Fruit fly (Drosophila melanogaster) whole organism, embryonic: ENCODE data around the gene AOX1.

Experiments used
- Awh ChIP-seq: fragments of 200-800 bp; sonication (Bioruptor generic); IDR thresholded peaks from 2 replicates; pipeline ENCODE4, ENCODE4 v1.3.6; 2022; ENCODE audit warnings: missing biosample characterization, missing genetic modification characterization
- B-H1 ChIP-seq: fragments of 200-800 bp; sonication (Bioruptor generic); IDR thresholded peaks from 3 replicates; pipeline ENCODE4 v1.3.6; 2022; ENCODE audit warnings: missing biosample characterization, missing genetic modification characterization
- Bgb ChIP-seq: fragments of 200-800 bp; sonication (Bioruptor generic); IDR thresholded peaks from 2 replicates; pipeline ENCODE4 v1.3.6; 2022; ENCODE audit warnings: missing biosample characterization, missing genetic modification characterization; ENCODE audit not compliant: partially characterized antibody
- BtbVII ChIP-seq: fragments of 200-800 bp; sonication (Bioruptor generic); optimal IDR thresholded peaks from 3 replicates; lab custom pipeline; 2017; ENCODE audit warnings: missing biosample characterization, mild to moderate bottlenecking, missing genetic modification characterization
- C15 ChIP-seq: fragments of 200-800 bp; sonication (Bioruptor generic); IDR thresholded peaks from 3 replicates; pipeline ENCODE4 v1.3.6; 2022; ENCODE audit warnings: missing biosample characterization, missing genetic modification characterization
- CG10543 ChIP-seq: fragments of 200-800 bp; sonication (Bioruptor generic); optimal IDR thresholded peaks from 3 replicates; lab custom pipeline; 2017; ENCODE audit warnings: missing biosample characterization, mild to moderate bottlenecking, missing genetic modification characterization, moderate library complexity
- CG11723 ChIP-seq: fragments of 200-800 bp; sonication (Bioruptor generic); optimal IDR thresholded peaks from 2 replicates; lab custom pipeline; 2017; ENCODE audit warnings: missing biosample characterization, mild to moderate bottlenecking, missing genetic modification characterization
- CG12155 ChIP-seq: fragments of 200-800 bp; sonication (Bioruptor generic); optimal IDR thresholded peaks from 3 replicates; lab custom pipeline; 2016; ENCODE audit warnings: missing biosample characterization, missing genetic modification characterization
- CG12299 ChIP-seq: fragments of 200-800 bp; sonication (Bioruptor generic); optimal IDR thresholded peaks from 2 replicates; lab custom pipeline; 2018; ENCODE audit warnings: missing biosample characterization, mild to moderate bottlenecking, missing genetic modification characterization
- CG1233 ChIP-seq: fragments of 200-800 bp; sonication (Bioruptor generic); optimal IDR thresholded peaks from 4 replicates; lab custom pipeline; 2018; ENCODE audit warnings: missing biosample characterization, mild to moderate bottlenecking, missing genetic modification characterization
- CG16815 ChIP-seq: fragments of 200-800 bp; sonication (Bioruptor generic); optimal IDR thresholded peaks from 3 replicates; lab custom pipeline; 2017; ENCODE audit warnings: missing biosample characterization, mild to moderate bottlenecking, missing genetic modification characterization
- CG17361 ChIP-seq: fragments of 200-800 bp; sonication (Bioruptor generic); IDR thresholded peaks from 3 replicates; pipeline ENCODE4 v1.3.6; 2022; ENCODE audit warnings: missing biosample characterization, missing genetic modification characterization
- CG1832 ChIP-seq: fragments of 200-800 bp; sonication (Bioruptor generic); optimal IDR thresholded peaks from 2 replicates; lab custom pipeline; 2017; ENCODE audit warnings: missing biosample characterization, mild to moderate bottlenecking, missing genetic modification characterization, inconsistent platforms
- CG31388 ChIP-seq: fragments of 200-800 bp; sonication (Bioruptor generic); optimal IDR thresholded peaks from 2 replicates; lab custom pipeline; 2016; ENCODE audit warnings: missing biosample characterization, missing genetic modification characterization
- CG3163 ChIP-seq: fragments of 200-800 bp; sonication (Bioruptor generic); optimal IDR thresholded peaks from 3 replicates; lab custom pipeline; 2016; ENCODE audit warnings: missing biosample characterization, missing genetic modification characterization
- CG3281 ChIP-seq: fragments of 200-800 bp; sonication (Bioruptor generic); optimal IDR thresholded peaks from 3 replicates; lab custom pipeline; 2017; ENCODE audit warnings: missing biosample characterization, mild to moderate bottlenecking, missing genetic modification characterization
- CG6175 ChIP-seq: fragments of 200-800 bp; sonication (Bioruptor generic); IDR thresholded peaks from 3 replicates; pipeline ENCODE4 v1.3.6; 2022; ENCODE audit warnings: missing biosample characterization, missing genetic modification characterization
- CG7372 ChIP-seq: fragments of 200-800 bp; sonication (Bioruptor generic); IDR thresholded peaks from 2 replicates; pipeline ENCODE4 v1.3.6; 2022; ENCODE audit warnings: missing biosample characterization, missing genetic modification characterization
- CG7987 ChIP-seq: fragments of 200-800 bp; sonication (Bioruptor generic); optimal IDR thresholded peaks from 2 replicates; lab custom pipeline; 2018; ENCODE audit warnings: missing biosample characterization, mild to moderate bottlenecking, missing genetic modification characterization, moderate library complexity
- CG8765 ChIP-seq: fragments of 200-800 bp; sonication (Bioruptor generic); IDR thresholded peaks from 2 replicates; pipeline ENCODE4 v1.3.6; 2022; ENCODE audit warnings: missing biosample characterization, missing genetic modification characterization
- CG9609 ChIP-seq: fragments of 200-800 bp; sonication (Bioruptor generic); optimal IDR thresholded peaks from 3 replicates; lab custom pipeline; 2016; ENCODE audit warnings: missing biosample characterization, missing genetic modification characterization
- Doc2 ChIP-seq: fragments of 200-800 bp; sonication (Bioruptor generic); IDR thresholded peaks from 2 replicates; pipeline ENCODE4 v1.3.6; 2022; ENCODE audit warnings: missing biosample characterization, missing genetic modification characterization
- Eip74EF ChIP-seq, 2 experiments: fragments of 200-800 bp in 1 of 2; fragments of >200 bp in 1 of 2; sonication (Bioruptor generic) in 1 of 2; optimal IDR thresholded peaks; 2 replicates each; lab custom pipeline; 2017 to 2019; ENCODE audit warnings: missing biosample characterization in 2 of 2, missing genetic modification characterization in 2 of 2, mild to moderate bottlenecking in 1 of 2, moderate library complexity in 1 of 2
- Gsc ChIP-seq: fragments of 200-800 bp; sonication (Bioruptor generic); IDR thresholded peaks from 2 replicates; pipeline ENCODE4 v1.3.6; 2022; ENCODE audit warnings: missing biosample characterization, missing genetic modification characterization
- H2.0 ChIP-seq: fragments of 200-800 bp; sonication (Bioruptor generic); IDR thresholded peaks from 2 replicates; pipeline ENCODE4 v1.3.6; 2022; ENCODE audit warnings: missing biosample characterization, missing genetic modification characterization
- Kr ChIP-seq: fragments of 200-800 bp; sonication (Bioruptor generic); optimal IDR thresholded peaks from 2 replicates; lab custom pipeline; 2017; ENCODE audit warnings: missing biosample characterization, mild to moderate bottlenecking, missing genetic modification characterization
- Meics ChIP-seq: fragments of 200-800 bp; sonication (Bioruptor generic); optimal IDR thresholded peaks from 2 replicates; lab custom pipeline; 2017; ENCODE audit warnings: missing biosample characterization, mild to moderate bottlenecking, missing genetic modification characterization
- Usf ChIP-seq: fragments of 200-800 bp; sonication (Bioruptor generic); optimal IDR thresholded peaks from 2 replicates; lab custom pipeline; 2017; ENCODE audit warnings: missing genotype, missing biosample characterization, missing genetic modification characterization
- ato ChIP-seq: fragments of 200-800 bp; sonication (Bioruptor generic); IDR thresholded peaks from 2 replicates; pipeline ENCODE4 v1.3.6; 2022; ENCODE audit warnings: missing biosample characterization, missing genetic modification characterization; ENCODE audit not compliant: partially characterized antibody
- az2 ChIP-seq: fragments of 200-800 bp; sonication (Bioruptor generic); optimal IDR thresholded peaks from 3 replicates; lab custom pipeline; 2016; ENCODE audit warnings: missing biosample characterization, missing genetic modification characterization
- bcd ChIP-seq: fragments of 200-800 bp; sonication (Bioruptor generic); optimal IDR thresholded peaks from 2 replicates; lab custom pipeline; 2017; ENCODE audit warnings: missing biosample characterization, mild to moderate bottlenecking, missing genetic modification characterization
- bowl ChIP-seq: fragments of 200-800 bp; sonication (Bioruptor generic); IDR thresholded peaks from 2 replicates; pipeline ENCODE4 v1.3.6; 2022; ENCODE audit warnings: missing biosample characterization, missing genetic modification characterization
- btn ChIP-seq: fragments of 200-800 bp; sonication (Bioruptor generic); optimal IDR thresholded peaks from 2 replicates; lab custom pipeline; 2016; ENCODE audit warnings: missing biosample characterization, missing genetic modification characterization
- cwo ChIP-seq: fragments of 200-800 bp; sonication (Bioruptor generic); optimal IDR thresholded peaks from 3 replicates; lab custom pipeline; 2017; ENCODE audit warnings: missing biosample characterization, missing genetic modification characterization, mild to moderate bottlenecking, moderate library complexity, missing genetic modification reagents
- dan ChIP-seq: fragments of 200-800 bp; sonication (Bioruptor generic); IDR thresholded peaks from 2 replicates; pipeline ENCODE4 v1.3.6; 2022; ENCODE audit warnings: missing biosample characterization, missing genetic modification characterization
- eyg ChIP-seq: fragments of 200-800 bp; sonication (Bioruptor generic); optimal IDR thresholded peaks from 3 replicates; lab custom pipeline; 2016; ENCODE audit warnings: missing biosample characterization, missing genetic modification characterization
- gfzf ChIP-seq: fragments of 200-800 bp; sonication (Bioruptor generic); optimal IDR thresholded peaks from 2 replicates; lab custom pipeline; 2016; ENCODE audit warnings: missing biosample characterization, mild to moderate bottlenecking, missing genetic modification characterization, moderate library complexity
- grn ChIP-seq: fragments of 200-800 bp; sonication (Bioruptor generic); optimal IDR thresholded peaks from 3 replicates; lab custom pipeline; 2017; ENCODE audit warnings: missing biosample characterization, missing genetic modification characterization
- her ChIP-seq: fragments of 200-800 bp; sonication (Bioruptor generic); optimal IDR thresholded peaks from 2 replicates; lab custom pipeline; 2016; ENCODE audit warnings: missing biosample characterization, missing genetic modification characterization
- kah ChIP-seq: fragments of 200-800 bp; sonication (Bioruptor generic); optimal IDR thresholded peaks from 2 replicates; lab custom pipeline; 2018; ENCODE audit warnings: missing biosample characterization, mild to moderate bottlenecking, missing genetic modification characterization
- lilli ChIP-seq: fragments of 200-800 bp; sonication (Bioruptor generic); optimal IDR thresholded peaks from 3 replicates; lab custom pipeline; 2016; ENCODE audit warnings: missing biosample characterization, missing genetic modification characterization
- nmo ChIP-seq: fragments of 200-800 bp; sonication (Bioruptor generic); optimal IDR thresholded peaks from 2 replicates; lab custom pipeline; 2018; ENCODE audit warnings: missing biosample characterization, mild to moderate bottlenecking, missing genetic modification characterization, moderate library complexity
- run ChIP-seq: fragments of 200-800 bp; sonication (Bioruptor generic); optimal IDR thresholded peaks from 3 replicates; lab custom pipeline; 2018; ENCODE audit warnings: missing biosample characterization, mild to moderate bottlenecking, missing genetic modification characterization
- slou ChIP-seq: fragments of 200-800 bp; sonication (Bioruptor generic); optimal IDR thresholded peaks from 3 replicates; lab custom pipeline; 2016; ENCODE audit warnings: missing biosample characterization, missing genetic modification characterization
- ssp ChIP-seq: fragments of 200-800 bp; sonication (Bioruptor generic); IDR thresholded peaks from 2 replicates; pipeline ENCODE4 v1.3.6; 2022; ENCODE audit warnings: missing biosample characterization, missing genetic modification characterization
- stwl ChIP-seq: fragments of 200-800 bp; sonication (Bioruptor generic); optimal IDR thresholded peaks from 3 replicates; lab custom pipeline; 2018; ENCODE audit warnings: missing biosample characterization, mild to moderate bottlenecking, missing genetic modification characterization, moderate library complexity
- tin ChIP-seq: fragments of 200-800 bp; sonication (Bioruptor generic); optimal IDR thresholded peaks from 3 replicates; lab custom pipeline; 2016; ENCODE audit warnings: missing biosample characterization, missing genetic modification characterization
- unpg ChIP-seq: fragments of 200-800 bp; sonication (Bioruptor generic); optimal IDR thresholded peaks from 3 replicates; lab custom pipeline; 2018; ENCODE audit warnings: missing biosample characterization, mild to moderate bottlenecking, missing genetic modification characterization, moderate library complexity
- vnd ChIP-seq: fragments of 200-800 bp; sonication (Bioruptor generic); IDR thresholded peaks from 3 replicates; pipeline ENCODE4 v1.3.6; 2022; ENCODE audit warnings: missing biosample characterization, missing genetic modification characterization; ENCODE audit not compliant: partially characterized antibody
- wdn ChIP-seq: fragments of 200-800 bp; sonication (Bioruptor generic); IDR thresholded peaks from 2 replicates; pipeline ENCODE4 v1.3.6; 2022; ENCODE audit warnings: missing biosample characterization, missing genetic modification characterization
- wor ChIP-seq: fragments of 200-800 bp; sonication (Bioruptor generic); IDR thresholded peaks from 2 replicates; pipeline ENCODE4 v1.3.6; 2022; ENCODE audit warnings: missing biosample characterization, missing genetic modification characterization

Gene AOX1

DNA sequence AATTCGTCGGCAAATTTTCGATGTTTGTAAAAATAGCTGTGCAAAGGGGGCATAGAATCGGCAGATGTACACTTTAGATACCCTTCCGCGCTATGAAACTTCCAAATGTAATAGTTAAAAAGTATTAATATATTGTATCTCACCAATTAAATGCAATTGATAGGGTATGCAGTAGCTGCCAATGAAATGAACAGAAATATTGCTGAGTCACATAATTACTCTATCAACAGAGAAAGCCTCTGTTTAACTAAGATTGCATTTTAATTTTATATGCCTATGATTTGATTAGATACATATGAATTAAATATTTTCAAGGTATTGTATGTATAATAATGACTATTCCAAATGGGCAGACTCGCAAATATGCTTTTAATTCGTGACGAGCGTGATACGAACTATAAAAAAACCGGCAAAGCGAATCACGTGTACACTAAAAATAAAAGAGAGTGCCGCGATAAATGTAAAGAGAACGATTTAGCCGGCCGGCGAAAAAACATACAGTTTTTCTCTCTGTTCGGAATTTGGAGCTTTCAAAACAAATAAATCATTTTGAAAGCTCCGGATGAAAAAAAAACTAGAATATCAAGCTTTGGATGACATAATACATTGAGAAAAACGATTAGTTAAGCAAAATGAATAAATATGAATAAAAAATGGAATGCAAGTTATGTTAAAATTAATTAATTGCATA lies 10.9 kb upstream of the AOX1 start, which contains the start of gene AOX3 (continued):
- no peak for TF ChIP-seq CG1832 (GFP tag; lab: Kevin White, UChicago)
- TF ChIP-seq wor (GFP tag; lab: Robert Waterston, UW) = no peak
- TF ChIP-seq eyg (GFP tag; lab: Kevin White, UChicago) = no peak
- TF ChIP-seq CG16815 (GFP tag; lab: Kevin White, UChicago) = peak; percentile 30
- TF ChIP-seq Meics = peak; percentile 39
- TF ChIP-seq wdn = no peak
- TF ChIP-seq grn (GFP tag; lab: Kevin White, UChicago) = no peak
- no peak for TF ChIP-seq CG6175
- TF ChIP-seq Doc2 = no peak
- TF ChIP-seq B-H1 (GFP tag; lab: Robert Waterston, UW) = no peak
- no peak for TF ChIP-seq run (tag; lab: Kevin White, UChicago)
- no peak for TF ChIP-seq Gsc (GFP tag; lab: Robert Waterston, UW)
- TF ChIP-seq vnd (GFP tag; lab: Robert Waterston, UW) = no peak
- no peak for TF ChIP-seq Kr (GFP tag; lab: Kevin White, UChicago)
- TF ChIP-seq CG12299 (tag; lab: Kevin White, UChicago) = no peak
- peak; percentile 70 for TF ChIP-seq CG3163 (GFP tag; lab: Kevin White, UChicago)
- peak; percentile 93 for TF ChIP-seq cwo (GFP tag; lab: Kevin White, UChicago)
- TF ChIP-seq nmo (GFP tag; lab: Kevin White, UChicago) = peak; percentile 6
- TF ChIP-seq Bgb (GFP tag; lab: Robert Waterston, UW) = no peak
- TF ChIP-seq ato = no peak
- no peak for TF ChIP-seq CG17361 (GFP tag; lab: Robert Waterston, UW)
- no peak for TF ChIP-seq Eip74EF (GFP tag; optimal IDR thresholded peaks at IDR 0.05; lab: Kevin White, UChicago)
- peak; percentile 21 for TF ChIP-seq unpg
- no peak for TF ChIP-seq C15 (GFP tag; lab: Robert Waterston, UW)
- peak; percentile 50 for TF ChIP-seq CG3281 (GFP tag; lab: Kevin White, UChicago)
- no peak for TF ChIP-seq bowl (GFP tag; lab: Robert Waterston, UW)
- TF ChIP-seq CG1233 (GFP tag; lab: Kevin White, UChicago) = no peak
- peak; percentile 54 for TF ChIP-seq lilli
- no peak for TF ChIP-seq CG9609
- no peak for TF ChIP-seq CG7372 (GFP tag; lab: Robert Waterston, UW)
- TF ChIP-seq CG11723 (GFP tag; lab: Kevin White, UChicago) = no peak
- no peak for TF ChIP-seq btn
- TF ChIP-seq gfzf = no peak
- TF ChIP-seq CG8765 (GFP tag; lab: Robert Waterston, UW) = no peak
- no peak for TF ChIP-seq slou (GFP tag; lab: Kevin White, UChicago)
- TF ChIP-seq stwl = no peak
- no peak for TF ChIP-seq CG31388 (GFP tag; lab: Kevin White, UChicago)
- no peak for TF ChIP-seq her (GFP tag; lab: Kevin White, UChicago)
- TF ChIP-seq CG7987 = no peak
- no peak for TF ChIP-seq tin (GFP tag; lab: Kevin White, UChicago)
- TF ChIP-seq kah = no peak
- no peak for TF ChIP-seq Awh (GFP tag; lab: Robert Waterston, UW)
- no peak for TF ChIP-seq az2 (GFP tag; lab: Kevin White, UChicago)
- TF ChIP-seq Usf (GFP tag; lab: Kevin White, UChicago) = peak; percentile 76
- no peak for TF ChIP-seq ssp (GFP tag; lab: Robert Waterston, UW)
- no peak for TF ChIP-seq H2.0
- TF ChIP-seq CG12155 (GFP tag; lab: Kevin White, UChicago) = peak; percentile 7
- TF ChIP-seq CG10543 = no peak
- no peak for TF ChIP-seq dan (GFP tag; lab: Robert Waterston, UW)
- no peak for TF ChIP-seq BtbVII (GFP tag; lab: Kevin White, UChicago)
- peak; percentile 39 for TF ChIP-seq bcd (GFP tag; lab: Kevin White, UChicago)
